Fruit fly (Drosophila melanogaster) whole organism, embryonic: ENCODE data around the gene Eno.

Experiments used
- Asciz ChIP-seq: fragments of 200-800 bp; sonication (Bioruptor generic); optimal IDR thresholded peaks from 2 replicates; lab custom pipeline; 2017; ENCODE audit warnings: missing biosample characterization, mild to moderate bottlenecking, missing genetic modification characterization, missing genetic modification reagents
- CG11456 ChIP-seq: fragments of 200-800 bp; sonication (Bioruptor generic); IDR thresholded peaks from 3 replicates; pipeline ENCODE4 v1.3.6; 2022; ENCODE audit warnings: missing biosample characterization, missing genetic modification characterization
- CG11504 ChIP-seq: fragments of 200-800 bp; sonication (Bioruptor generic); optimal IDR thresholded peaks from 3 replicates; lab custom pipeline; 2019; ENCODE audit warnings: missing biosample characterization, mild to moderate bottlenecking, missing genetic modification characterization, moderate library complexity
- CG12071 ChIP-seq: fragments of 200-800 bp; sonication (Bioruptor generic); optimal IDR thresholded peaks from 3 replicates; lab custom pipeline; 2018; ENCODE audit warnings: missing biosample characterization, mild to moderate bottlenecking, missing genetic modification characterization
- CG12769 ChIP-seq: fragments of 200-800 bp; sonication (Bioruptor generic); optimal IDR thresholded peaks from 2 replicates; lab custom pipeline; 2019; ENCODE audit warnings: missing biosample characterization, mild to moderate bottlenecking, missing genetic modification characterization, moderate library complexity
- CG13123 ChIP-seq: fragments of 200-800 bp; sonication (Bioruptor generic); optimal IDR thresholded peaks from 2 replicates; lab custom pipeline; 2016; ENCODE audit warnings: missing biosample characterization, missing genetic modification characterization
- CG16813 ChIP-seq: fragments of 200-800 bp; sonication (Bioruptor generic); IDR thresholded peaks from 3 replicates; pipeline ENCODE4 v1.3.6; 2022; ENCODE audit warnings: missing biosample characterization, missing genetic modification characterization; ENCODE audit not compliant: partially characterized antibody
- CG18764 ChIP-seq: fragments of 200-800 bp; sonication (Bioruptor generic); optimal IDR thresholded peaks from 3 replicates; lab custom pipeline; 2016; ENCODE audit warnings: missing biosample characterization, missing genetic modification characterization
- CG2120 ChIP-seq: fragments of 200-800 bp; sonication (Bioruptor generic); optimal IDR thresholded peaks from 3 replicates; lab custom pipeline; 2016; ENCODE audit warnings: missing biosample characterization, missing genetic modification characterization
- CG3163 ChIP-seq: fragments of 200-800 bp; sonication (Bioruptor generic); optimal IDR thresholded peaks from 3 replicates; lab custom pipeline; 2016; ENCODE audit warnings: missing biosample characterization, missing genetic modification characterization
- CG32772 ChIP-seq: fragments of 200-800 bp; sonication (Bioruptor generic); IDR thresholded peaks from 2 replicates; pipeline ENCODE4 v1.3.6; 2022; ENCODE audit warnings: missing biosample characterization, missing genetic modification characterization
- CG34376 ChIP-seq: fragments of 200-800 bp; sonication (Bioruptor generic); optimal IDR thresholded peaks from 2 replicates; lab custom pipeline; 2018; ENCODE audit warnings: missing biosample characterization, mild to moderate bottlenecking, missing genetic modification characterization
- CG34422 ChIP-seq: fragments of 200-800 bp; sonication (Bioruptor generic); IDR thresholded peaks from 3 replicates; pipeline ENCODE4 v1.3.6; 2022; ENCODE audit warnings: missing biosample characterization, missing genetic modification characterization
- CG3847 ChIP-seq: fragments of 200-800 bp; sonication (Bioruptor generic); IDR thresholded peaks from 2 replicates; pipeline ENCODE4 v1.3.6; 2022; ENCODE audit warnings: missing biosample characterization, missing genetic modification characterization
- CG4730 ChIP-seq: fragments of 200-800 bp; sonication (Bioruptor generic); IDR thresholded peaks from 2 replicates; pipeline ENCODE4 v1.3.6; 2022; ENCODE audit warnings: missing biosample characterization, missing genetic modification characterization
- CG7928 ChIP-seq: fragments of 200-800 bp; sonication (Bioruptor generic); optimal IDR thresholded peaks from 2 replicates; lab custom pipeline; 2017; ENCODE audit warnings: missing biosample characterization, mild to moderate bottlenecking, missing genetic modification characterization
- CG8290 ChIP-seq, 3 experiments: fragments of 200-800 bp; sonication (Bioruptor generic); optimal IDR thresholded peaks; 2 replicates each; lab custom pipeline; 2016 to 2019; ENCODE audit warnings: missing biosample characterization in 3 of 3, missing genetic modification characterization in 3 of 3, mild to moderate bottlenecking in 2 of 3, moderate library complexity in 1 of 3
- CG9797 ChIP-seq: fragments of 200-800 bp; sonication (Bioruptor generic); optimal IDR thresholded peaks from 3 replicates; lab custom pipeline; 2018; ENCODE audit warnings: missing biosample characterization, mild to moderate bottlenecking, missing genetic modification characterization
- Deaf1 ChIP-seq: fragments of 200-800 bp; optimal IDR thresholded peaks from 3 replicates; lab custom pipeline; 2019; ENCODE audit warnings: missing biosample characterization, mild to moderate bottlenecking, missing genetic modification characterization, moderate library complexity
- ERR ChIP-seq: fragments of 200-800 bp; sonication (Bioruptor generic); optimal IDR thresholded peaks from 2 replicates; lab custom pipeline; 2016; ENCODE audit warnings: missing biosample characterization, missing genetic modification characterization
- H2.0 ChIP-seq: fragments of 200-800 bp; sonication (Bioruptor generic); IDR thresholded peaks from 2 replicates; pipeline ENCODE4 v1.3.6; 2022; ENCODE audit warnings: missing biosample characterization, missing genetic modification characterization
- HLH3B ChIP-seq: fragments of 200-800 bp; sonication (Bioruptor generic); IDR thresholded peaks from 2 replicates; pipeline ENCODE4 v1.3.6; 2022; ENCODE audit warnings: missing biosample characterization, missing genetic modification characterization
- Myb ChIP-seq: fragments of 200-800 bp; sonication (Bioruptor generic); optimal IDR thresholded peaks from 2 replicates; lab custom pipeline; 2016; ENCODE audit warnings: missing biosample characterization, missing genetic modification characterization
- NC2β ChIP-seq: fragments of 200-800 bp; sonication (Bioruptor generic); optimal IDR thresholded peaks from 2 replicates; lab custom pipeline; 2016; ENCODE audit warnings: missing biosample characterization, missing genetic modification characterization
- Neu2 ChIP-seq: fragments of 200-800 bp; sonication (Bioruptor generic); optimal IDR thresholded peaks from 3 replicates; lab custom pipeline; 2016; ENCODE audit warnings: missing biosample characterization, missing genetic modification characterization, borderline replicate concordance
- Nf-YB ChIP-seq: fragments of 200-800 bp; sonication (Bioruptor generic); optimal IDR thresholded peaks from 3 replicates; lab custom pipeline; 2019; ENCODE audit warnings: missing biosample characterization, mild to moderate bottlenecking, missing genetic modification characterization, moderate library complexity
- PHDP ChIP-seq: fragments of 200-800 bp; sonication (Bioruptor generic); optimal IDR thresholded peaks from 3 replicates; lab custom pipeline; 2018; ENCODE audit warnings: missing biosample characterization, mild to moderate bottlenecking, missing genetic modification characterization, moderate library complexity
- Rfx ChIP-seq: fragments of 200-800 bp; sonication (Bioruptor generic); IDR thresholded peaks from 2 replicates; pipeline ENCODE4 v1.3.6; 2022; ENCODE audit warnings: missing biosample characterization, missing genetic modification characterization
- Sry-δ ChIP-seq: fragments of 200-800 bp; sonication (Bioruptor generic); optimal IDR thresholded peaks from 2 replicates; lab custom pipeline; 2016; ENCODE audit warnings: missing biosample characterization, missing genetic modification characterization
- bcd ChIP-seq: fragments of 200-800 bp; sonication (Bioruptor generic); optimal IDR thresholded peaks from 2 replicates; lab custom pipeline; 2017; ENCODE audit warnings: missing biosample characterization, mild to moderate bottlenecking, missing genetic modification characterization
- corto ChIP-seq: fragments of 200-800 bp; sonication (Bioruptor generic); optimal IDR thresholded peaks from 2 replicates; lab custom pipeline; 2016; ENCODE audit warnings: missing biosample characterization, mild to moderate bottlenecking, missing genetic modification characterization, moderate library complexity
- croc ChIP-seq: fragments of 200-800 bp; sonication (Bioruptor generic); conservative IDR thresholded peaks from 3 replicates; pipeline ENCODE4 v1.3.6; 2022; ENCODE audit warnings: missing biosample characterization, missing genetic modification characterization
- da ChIP-seq: fragments of 200-800 bp; sonication (Bioruptor generic); optimal IDR thresholded peaks from 2 replicates; lab custom pipeline; 2016; ENCODE audit warnings: missing biosample characterization, missing genetic modification characterization
- danr ChIP-seq: fragments of 200-800 bp; sonication (Bioruptor generic); IDR thresholded peaks from 2 replicates; pipeline ENCODE4 v1.3.6; 2022; ENCODE audit warnings: missing biosample characterization, missing genetic modification characterization
- dmrt11E ChIP-seq: fragments of 200-800 bp; sonication (Bioruptor generic); optimal IDR thresholded peaks from 3 replicates; lab custom pipeline; 2018; ENCODE audit warnings: missing biosample characterization, mild to moderate bottlenecking, missing genetic modification characterization, moderate library complexity
- dmrt99B ChIP-seq: fragments of 200-800 bp; sonication (Bioruptor generic); optimal IDR thresholded peaks from 2 replicates; lab custom pipeline; 2018; ENCODE audit warnings: missing biosample characterization, mild to moderate bottlenecking, missing genetic modification characterization, moderate library complexity
- ems ChIP-seq: fragments of 200-800 bp; sonication (Bioruptor generic); optimal IDR thresholded peaks from 3 replicates; lab custom pipeline; 2016; ENCODE audit warnings: missing biosample characterization, missing genetic modification characterization
- eyg ChIP-seq: fragments of 200-800 bp; sonication (Bioruptor generic); optimal IDR thresholded peaks from 3 replicates; lab custom pipeline; 2016; ENCODE audit warnings: missing biosample characterization, missing genetic modification characterization
- fu2 ChIP-seq: fragments of 200-800 bp; sonication (Bioruptor generic); optimal IDR thresholded peaks from 2 replicates; lab custom pipeline; 2016; ENCODE audit warnings: missing biosample characterization, missing genetic modification characterization
- klu ChIP-seq: fragments of 200-800 bp; sonication (Bioruptor generic); IDR thresholded peaks from 2 replicates; pipeline ENCODE4 v1.3.6; 2022; ENCODE audit warnings: missing biosample characterization, missing genetic modification characterization
- kni ChIP-seq: fragments of 200-800 bp; sonication (Bioruptor generic); optimal IDR thresholded peaks from 3 replicates; lab custom pipeline; 2017; ENCODE audit warnings: mild to moderate bottlenecking, missing biosample characterization, missing genetic modification reagents, missing genetic modification characterization
- nmo ChIP-seq: fragments of 200-800 bp; sonication (Bioruptor generic); optimal IDR thresholded peaks from 2 replicates; lab custom pipeline; 2018; ENCODE audit warnings: missing biosample characterization, mild to moderate bottlenecking, missing genetic modification characterization, moderate library complexity
- odd ChIP-seq: fragments of 200-800 bp; sonication (Bioruptor generic); optimal IDR thresholded peaks from 2 replicates; lab custom pipeline; 2017; ENCODE audit warnings: missing biosample characterization, mild to moderate bottlenecking, missing genetic modification characterization
- org-1 ChIP-seq: fragments of 200-800 bp; sonication (Bioruptor generic); optimal IDR thresholded peaks from 2 replicates; lab custom pipeline; 2017; ENCODE audit warnings: missing biosample characterization, missing genetic modification characterization
- p53 ChIP-seq: fragments of 200-800 bp; sonication (Bioruptor generic); optimal IDR thresholded peaks from 2 replicates; lab custom pipeline; 2016; ENCODE audit warnings: missing biosample characterization, missing genetic modification characterization
- pho ChIP-seq: fragments of 200-800 bp; sonication (Bioruptor generic); optimal IDR thresholded peaks from 2 replicates; lab custom pipeline; 2016; ENCODE audit warnings: missing biosample characterization, missing genetic modification characterization
- pzg ChIP-seq: fragments of 200-800 bp; sonication (Bioruptor generic); optimal IDR thresholded peaks from 3 replicates; lab custom pipeline; 2018; ENCODE audit warnings: missing biosample characterization, mild to moderate bottlenecking, missing genetic modification characterization, moderate library complexity
- row ChIP-seq: fragments of 200-800 bp; sonication (Bioruptor generic); IDR thresholded peaks from 3 replicates; pipeline ENCODE4 v1.3.6; 2022; ENCODE audit warnings: missing biosample characterization, missing genetic modification characterization
- sob ChIP-seq: fragments of 200-800 bp; sonication (Bioruptor generic); IDR thresholded peaks from 2 replicates; pipeline ENCODE4 v1.3.6; 2022; ENCODE audit warnings: missing biosample characterization, missing genetic modification characterization
- tx ChIP-seq: fragments of 200-800 bp; sonication (Bioruptor generic); optimal IDR thresholded peaks from 2 replicates; lab custom pipeline; 2016; ENCODE audit warnings: missing biosample characterization, missing genetic modification characterization
- wor ChIP-seq: fragments of 200-800 bp; sonication (Bioruptor generic); IDR thresholded peaks from 2 replicates; pipeline ENCODE4 v1.3.6; 2022; ENCODE audit warnings: missing biosample characterization, missing genetic modification characterization

Eno gene

dm6 chr2L:1729607-1730011 is at the start of gene Eno, which contains the start of gene CG31937 (continued):
- peak; percentile 89 for TF ChIP-seq CG7928 (GFP tag; lab: Kevin White, UChicago)
- TF ChIP-seq ems (GFP tag; lab: Kevin White, UChicago): no peak
- peak; percentile 54 for TF ChIP-seq HLH3B
- TF ChIP-seq pho (GFP tag; lab: Kevin White, UChicago): peak; percentile 37
- peak; percentile 55; the same call in 2 of the 3 replicates for TF ChIP-seq CG34422 (GFP tag; lab: Robert Waterston, UW)
- peak; percentile 50 for TF ChIP-seq pzg (GFP tag; lab: Kevin White, UChicago)
- no peak for TF ChIP-seq CG16813 (GFP tag; lab: Robert Waterston, UW)
- TF ChIP-seq wor (GFP tag; lab: Robert Waterston, UW): 0 out of 2 replicates have a peak, but pooled peaks have one; percentile 14
- 0 out of 2 replicates have a peak, but pooled peaks have one; percentile 29 for TF ChIP-seq CG4730
- TF ChIP-seq H2.0 (GFP tag; lab: Robert Waterston, UW): peak; percentile 16; the same call in 1 of the 2 replicates
- TF ChIP-seq Asciz: peak; percentile 25
- TF ChIP-seq CG2120 (GFP tag; lab: Kevin White, UChicago): peak; percentile 88
- TF ChIP-seq dmrt11E (tag; lab: Kevin White, UChicago): no peak
- TF ChIP-seq CG11504: peak; percentile 48
- peak; percentile 12 for TF ChIP-seq nmo (GFP tag; lab: Kevin White, UChicago)
- no peak for TF ChIP-seq danr (GFP tag; lab: Robert Waterston, UW)
- peak; percentile 76 for TF ChIP-seq sob (GFP tag; lab: Robert Waterston, UW)
- TF ChIP-seq PHDP (tag; lab: Kevin White, UChicago): peak; percentile 60
- no peak for TF ChIP-seq p53 (GFP tag; lab: Kevin White, UChicago)
- TF ChIP-seq CG3847 (GFP tag; lab: Robert Waterston, UW): 0 out of 2 replicates have a peak, but pooled peaks have one; percentile 21
- peak; percentile 14 for TF ChIP-seq org-1
- TF ChIP-seq Nf-YB (GFP tag; lab: Kevin White, UChicago): no peak
- peak; percentile 8 for TF ChIP-seq Myb (GFP tag; lab: Kevin White, UChicago)
- TF ChIP-seq CG32772: peak; percentile 41; the same call in 1 of the 2 replicates
- peak; percentile 52 for TF ChIP-seq bcd (GFP tag; lab: Kevin White, UChicago)
- TF ChIP-seq da (GFP tag; lab: Kevin White, UChicago): no peak
- TF ChIP-seq klu (GFP tag; lab: Robert Waterston, UW): peak; percentile 26; the same call in 1 of the 2 replicates
- no peak for TF ChIP-seq corto (GFP tag; lab: Kevin White, UChicago)
- TF ChIP-seq CG12769 (tag; lab: Kevin White, UChicago): peak; percentile 76
- TF ChIP-seq row: peak; percentile 94
- no peak for TF ChIP-seq CG8290 (GFP tag; optimal IDR thresholded peaks at IDR 0.05; lab: Kevin White, UChicago)
- TF ChIP-seq CG8290 (tag; optimal IDR thresholded peaks at IDR 0.05; lab: Kevin White, UChicago): peak in 1 of 2 experiments; percentile 59
- peak; percentile 15 for TF ChIP-seq odd
- TF ChIP-seq CG11456 (GFP tag; lab: Robert Waterston, UW): no peak
- peak; percentile 28 for TF ChIP-seq NC2β
- TF ChIP-seq Rfx (GFP tag; lab: Robert Waterston, UW): peak; percentile 67
- TF ChIP-seq CG13123 (GFP tag; lab: Kevin White, UChicago): no peak
- peak; percentile 11 for TF ChIP-seq eyg (GFP tag; lab: Kevin White, UChicago)
- no peak for TF ChIP-seq Deaf1
- TF ChIP-seq ERR: no peak
- no peak for TF ChIP-seq CG3163 (GFP tag; lab: Kevin White, UChicago)
- TF ChIP-seq Neu2 (GFP tag; lab: Kevin White, UChicago): no peak
- peak; percentile 27 for TF ChIP-seq fu2 (GFP tag; lab: Kevin White, UChicago)
- peak; percentile 40 for TF ChIP-seq dmrt99B (tag; lab: Kevin White, UChicago)
- peak; percentile 29 for TF ChIP-seq Sry-δ (GFP tag; lab: Kevin White, UChicago)
- no peak for TF ChIP-seq kni (GFP tag; lab: Kevin White, UChicago)
- TF ChIP-seq CG18764 (GFP tag; lab: Kevin White, UChicago): peak; percentile 9
- TF ChIP-seq CG9797 (GFP tag; lab: Kevin White, UChicago): no peak
- TF ChIP-seq CG34376 (GFP tag; lab: Kevin White, UChicago): peak; percentile 54
- no peak for TF ChIP-seq CG12071 (GFP tag; lab: Kevin White, UChicago)
- TF ChIP-seq tx (GFP tag; lab: Kevin White, UChicago): no peak
- 0 out of 3 replicates have a peak, but pooled peaks have one; percentile 21 for TF ChIP-seq croc
